Fruit fly (Drosophila melanogaster): ENCODE measurements around the gene strat.

Gene strat

DNA sequence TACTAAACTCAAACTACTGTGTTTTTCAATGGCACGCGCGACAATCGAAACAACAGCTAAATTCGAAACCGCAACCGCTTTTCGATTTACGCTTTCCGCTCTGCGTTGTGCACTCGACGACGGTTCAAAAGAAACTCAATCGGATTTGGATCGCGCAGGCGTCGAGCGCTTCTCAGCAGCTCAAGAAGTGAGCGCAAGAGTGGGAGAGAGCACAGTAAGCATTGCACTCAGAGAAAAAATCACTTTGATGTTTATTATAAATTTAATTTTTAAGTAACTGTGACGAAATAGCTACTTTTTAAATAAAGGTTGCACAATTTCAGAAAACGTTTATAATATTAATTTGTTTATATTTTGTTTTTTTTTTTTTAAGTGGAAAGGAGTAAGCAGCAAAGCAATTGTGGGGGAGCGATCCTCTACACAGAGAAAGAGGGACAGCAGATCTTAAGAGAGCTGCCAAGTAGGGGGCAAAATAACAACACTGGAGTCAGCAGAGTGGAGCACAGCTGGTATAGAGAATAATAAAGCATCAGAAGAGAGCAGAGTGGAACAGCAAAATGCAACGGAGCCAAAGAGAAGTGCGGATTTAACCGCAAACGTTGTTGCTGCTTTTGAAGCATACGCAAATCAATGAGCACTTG lies 42.4 kb upstream of the strat start (continued):
- TF ChIP-seq CG15601 (tag; optimal IDR thresholded peaks at IDR 0.05) (peak; percentile 98), CG9876 (GFP tag; optimal IDR thresholded peaks at IDR 0.05) (peak; percentile 58), Nf-YC (tag; optimal IDR thresholded peaks at IDR 0.05) (peak; percentile 73), CG32767 (GFP tag; IDR thresholded peaks at IDR 0.05) (peak; percentile 99), jumu (GFP tag; optimal IDR thresholded peaks at IDR 0.05) (peak; percentile 73), Side (GFP tag; optimal IDR thresholded peaks at IDR 0.05) (peak; percentile 92), bbx (GFP tag; IDR thresholded peaks at IDR 0.05; ENCODE audit: partially characterized antibody) (peak; percentile 57; the same call in 1 of the 2 replicates), CG11504 (tag; optimal IDR thresholded peaks at IDR 0.05) (peak; percentile 96), so (GFP tag; IDR thresholded peaks at IDR 0.05) (peak; percentile 99), CG30020 (tag; optimal IDR thresholded peaks at IDR 0.05) (peak; percentile 67), usp (GFP tag; optimal IDR thresholded peaks at IDR 0.05) (no peak), cg (GFP tag; optimal IDR thresholded peaks at IDR 0.05) (no peak), Lpt (GFP tag; optimal IDR thresholded peaks at IDR 0.05) (no peak), pzg (GFP tag; optimal IDR thresholded peaks at IDR 0.05) (peak; percentile 0), CG3065 (GFP tag; optimal IDR thresholded peaks at IDR 0.05) (peak; percentile 95), Abd-B (GFP tag; optimal IDR thresholded peaks at IDR 0.05) (peak; percentile 93), CG8388 (GFP tag; optimal IDR thresholded peaks at IDR 0.05) (peak; percentile 98), Hand (GFP tag; optimal IDR thresholded peaks at IDR 0.05) (peak; percentile 90), CG7271 (tag; optimal IDR thresholded peaks at IDR 0.05) (peak; percentile 92), ssp (GFP tag; IDR thresholded peaks at IDR 0.05) (peak; percentile 95), Aef1 (GFP tag; IDR thresholded peaks at IDR 0.05) (peak; percentile 95), ase (GFP tag; IDR thresholded peaks at IDR 0.05) (peak; percentile 99), lbe (GFP tag; optimal IDR thresholded peaks at IDR 0.05) (peak; percentile 99), Doc3 (GFP tag; IDR thresholded peaks at IDR 0.05; ENCODE audit: partially characterized antibody) (no peak), Adf1 (GFP tag; IDR thresholded peaks at IDR 0.05) (peak; percentile 79), mirr (GFP tag; optimal IDR thresholded peaks at IDR 0.05) (peak; percentile 45), CG7839 (tag; optimal IDR thresholded peaks at IDR 0.05) (peak; percentile 98), gsb-n (tag; optimal IDR thresholded peaks at IDR 0.05) (peak; percentile 99), ewg (GFP tag; optimal IDR thresholded peaks at IDR 0.05) (peak; percentile 94), zfh2 (GFP tag; optimal IDR thresholded peaks at IDR 0.05) (peak; percentile 67), Poxn (GFP tag; IDR thresholded peaks at IDR 0.05) (0 out of 2 replicates have a peak, but pooled peaks have one; percentile 29), ro (GFP tag; IDR thresholded peaks at IDR 0.05) (peak; percentile 98), zen2 (GFP tag; IDR thresholded peaks at IDR 0.05; ENCODE audit: partially characterized antibody) (no peak), CG2199 (GFP tag; IDR thresholded peaks at IDR 0.05) (peak; percentile 99), CG43689 (GFP tag; IDR thresholded peaks at IDR 0.05) (peak; percentile 98), dysf (GFP tag; IDR thresholded peaks at IDR 0.05) (peak; percentile 99), Nf-YA (GFP tag; IDR thresholded peaks at IDR 0.05) (peak; percentile 96), CG10654 (GFP tag; optimal IDR thresholded peaks at IDR 0.05) (peak; percentile 97)

DNA sequence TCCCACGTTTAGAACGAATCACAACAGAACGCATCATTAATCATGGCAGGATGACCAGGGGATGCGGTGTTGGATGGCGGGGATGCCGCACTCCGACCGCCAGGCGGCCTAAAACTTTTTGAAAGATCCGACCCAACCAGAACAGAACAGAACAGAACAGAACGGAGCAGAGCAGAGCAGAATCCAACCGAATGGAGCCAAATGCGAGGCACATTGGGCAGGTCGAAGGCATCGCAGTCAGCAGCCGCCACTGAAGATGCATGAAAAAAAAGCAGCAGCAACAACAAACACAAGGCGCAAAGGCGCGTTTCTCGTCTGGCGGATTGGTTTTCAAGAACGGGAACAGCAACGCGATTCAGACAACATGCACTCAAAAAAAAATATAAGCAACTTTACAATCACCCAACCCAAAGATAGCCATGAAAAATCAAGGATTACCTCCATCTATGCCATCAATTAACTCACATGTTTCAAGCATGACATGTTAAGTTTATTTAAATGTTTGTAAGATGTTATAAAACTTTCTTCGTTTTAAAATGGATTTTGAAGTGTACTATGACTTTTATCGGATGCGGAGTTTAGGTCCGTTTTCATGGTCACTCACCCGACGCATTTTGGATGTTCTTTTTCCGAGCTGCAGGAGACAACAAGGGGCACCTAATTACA lies 40.6 kb upstream of the strat start:
- no peak; the same call in 2 of the 3 replicates for TF ChIP-seq CG7357 (GFP tag; IDR thresholded peaks at IDR 0.05)
- peak; percentile 60 for TF ChIP-seq CG5245 (GFP tag; optimal IDR thresholded peaks at IDR 0.05)
- TF ChIP-seq yki (optimal IDR thresholded peaks at IDR 0.05): no peak
- peak; percentile 16 for TF ChIP-seq dm (GFP tag; optimal IDR thresholded peaks at IDR 0.05)
- TF ChIP-seq az2 (GFP tag; optimal IDR thresholded peaks at IDR 0.05): peak; percentile 72
- TF ChIP-seq CG6175 (GFP tag; IDR thresholded peaks at IDR 0.05): no peak
- peak; percentile 60 for TF ChIP-seq CG6813 (GFP tag; optimal IDR thresholded peaks at IDR 0.05)
- peak; percentile 44 for TF ChIP-seq CG17385 (GFP tag; optimal IDR thresholded peaks at IDR 0.05)
- peak; percentile 25 for TF ChIP-seq CG4707 (GFP tag; optimal IDR thresholded peaks at IDR 0.05)
- no peak for TF ChIP-seq CG7963 (GFP tag; IDR thresholded peaks at IDR 0.05; ENCODE audit: partially characterized antibody)
- peak; percentile 36 for TF ChIP-seq Abd-B (GFP tag; optimal IDR thresholded peaks at IDR 0.05)
- TF ChIP-seq vfl (GFP tag; optimal IDR thresholded peaks at IDR 0.05): peak; percentile 22
- peak; percentile 35 for TF ChIP-seq Side (GFP tag; optimal IDR thresholded peaks at IDR 0.05)
- no peak for TF ChIP-seq HmgD (GFP tag; optimal IDR thresholded peaks at IDR 0.05)
- TF ChIP-seq CG4820 (GFP tag; optimal IDR thresholded peaks at IDR 0.05): peak; percentile 74

Data from whole organism, embryonic.